Worm (Caenorhabditis elegans): ENCODE results near the gene twk-25.

twk-25 gene

ce11 chrIV:11467413-11467812 lies 37.1 kb upstream of the twk-25 start, which contains the start of gene C10C6.7:
Gene C10C6.7, minus strand, starts transcription at chrIV:11467513.
- no peak for TF ChIP-seq unc-62 (GFP tag; optimal IDR thresholded peaks at IDR 0.05)
- no peak for TF ChIP-seq elt-2 (tag; optimal IDR thresholded peaks at IDR 0.05)
- TF ChIP-seq zag-1 (tag; optimal IDR thresholded peaks at IDR 0.05): no peak
- no peak for TF ChIP-seq efl-3 (GFP tag; optimal IDR thresholded peaks at IDR 0.05)
- TF ChIP-seq pax-3 (tag; optimal IDR thresholded peaks at IDR 0.05): no peak
- no peak for TF ChIP-seq mep-1 (tag; optimal IDR thresholded peaks at IDR 0.05)
- no peak for TF ChIP-seq hpl-2 (GFP tag; optimal IDR thresholded peaks at IDR 0.05)
- TF ChIP-seq ztf-11 (tag; optimal IDR thresholded peaks at IDR 0.05): no peak
- TF ChIP-seq tlp-1 (tag; optimal IDR thresholded peaks at IDR 0.05): no peak
- TF ChIP-seq ceh-90 (tag; optimal IDR thresholded peaks at IDR 0.05): no peak
- TF ChIP-seq fkh-8 (tag; optimal IDR thresholded peaks at IDR 0.05): no peak
- no peak for TF ChIP-seq rnt-1 (tag; optimal IDR thresholded peaks at IDR 0.05)
- TF ChIP-seq sptf-1 (tag; optimal IDR thresholded peaks at IDR 0.05): no peak

DNA sequence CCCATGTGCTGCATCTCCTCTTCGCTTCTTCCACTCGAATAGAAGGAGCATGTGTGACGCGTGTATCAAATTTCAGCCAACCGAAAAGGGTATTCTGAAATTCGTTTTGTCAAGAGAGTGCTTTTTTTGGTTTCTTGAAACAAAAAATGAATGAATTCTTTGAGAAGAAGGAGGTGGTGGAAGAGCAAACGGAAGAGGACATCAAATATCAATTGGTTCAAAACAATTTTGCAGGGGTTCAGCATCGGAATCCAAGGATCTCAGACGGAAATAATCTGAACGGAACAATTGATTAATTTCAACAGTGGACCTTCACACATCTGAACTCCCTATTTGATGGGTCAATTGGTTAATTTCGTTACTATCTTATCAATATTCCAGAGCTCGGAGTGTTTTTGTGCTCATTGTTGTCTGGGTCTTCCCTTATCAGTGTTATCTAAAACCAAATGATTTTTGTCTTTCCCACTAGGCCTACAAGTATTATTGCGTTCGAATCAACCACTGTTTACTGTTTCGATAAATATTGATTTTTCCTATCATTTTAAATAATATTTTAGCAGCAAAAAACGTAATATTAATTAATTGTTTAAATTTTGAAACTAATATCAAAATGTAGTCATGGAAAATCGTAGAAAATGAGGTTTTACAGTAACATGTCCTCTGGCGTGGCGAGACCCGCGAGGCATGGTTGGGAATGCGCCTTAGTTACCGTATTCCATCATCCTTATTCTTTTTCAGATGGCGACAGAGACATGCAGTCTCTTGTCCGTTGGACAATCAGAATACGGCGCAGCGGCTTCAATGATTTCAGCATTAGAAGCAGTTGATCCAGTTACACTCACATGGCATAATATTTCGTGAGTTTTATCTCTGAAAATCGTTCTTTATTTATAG lies 34.6 kb upstream of the twk-25 start, which contains the start of the genes C10C6.13 and wht-2:
TSS of gene C10C6.13 (minus strand) at position 51 of the 894 bp plus-strand sequence.
TSS of gene wht-2 (plus strand) at position 739 of the 894 bp plus-strand sequence.
- TF ChIP-seq elt-2 (tag; optimal IDR thresholded peaks at IDR 0.05) (peak; percentile 53), ceh-82 (tag; optimal IDR thresholded peaks at IDR 0.05) (no peak)

- no peak for TF ChIP-seq efl-1 (optimal IDR thresholded peaks at IDR 0.05)
- peak in 1 of 2 experiments; percentile 51 for TF ChIP-seq efl-1 (GFP tag; optimal IDR thresholded peaks at IDR 0.05 in 1 of 2)
- no peak for TF ChIP-seq nhr-84 (tag; optimal IDR thresholded peaks at IDR 0.05)
- no peak for TF ChIP-seq C34B4.2 (tag; optimal IDR thresholded peaks at IDR 0.05)
- no peak for TF ChIP-seq ces-1 (GFP tag; optimal IDR thresholded peaks at IDR 0.05)
These were observed 32.5 kb upstream of the twk-25 start for ce11 chrIV:11472023-11472422.

DNA sequence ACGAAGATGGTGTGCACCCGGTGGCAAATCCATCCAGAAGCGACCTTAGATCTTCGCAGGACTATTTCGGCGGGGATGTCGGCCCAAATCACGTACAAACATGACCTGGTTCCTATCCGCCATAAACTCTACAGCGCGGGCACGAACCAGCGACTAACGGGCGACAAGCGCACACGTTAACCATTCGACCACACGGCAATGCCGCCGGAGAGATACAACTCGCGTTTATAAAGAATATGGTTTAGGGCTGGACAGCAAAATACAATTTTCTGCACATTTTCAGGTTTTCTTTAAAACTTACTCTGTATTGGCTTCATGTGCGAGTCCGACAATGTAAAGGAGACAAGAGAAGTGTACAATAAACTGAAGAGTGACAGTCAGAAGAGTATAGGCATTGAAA lies 30.4 kb upstream of the twk-25 start:
- peak in 1 of 6 experiments; percentile 40 for TF ChIP-seq elt-3 (tag; optimal IDR thresholded peaks at IDR 0.05)
- TF ChIP-seq pqm-1 (tag; optimal IDR thresholded peaks at IDR 0.05): no peak
- no peak for TF ChIP-seq lin-15B (tag; optimal IDR thresholded peaks at IDR 0.05)
- TF ChIP-seq C16A3.4 (tag; optimal IDR thresholded peaks at IDR 0.05): peak; percentile 83
- TF ChIP-seq dsc-1 (tag; optimal IDR thresholded peaks at IDR 0.05): peak; percentile 62
- no peak for TF ChIP-seq unc-30 (tag; optimal IDR thresholded peaks at IDR 0.05)
- no peak for TF ChIP-seq ces-1 (GFP tag; optimal IDR thresholded peaks at IDR 0.05)
- peak; percentile 74 for TF ChIP-seq nhr-90 (tag; optimal IDR thresholded peaks at IDR 0.05; ENCODE audit: poor library complexity)
- TF ChIP-seq sox-4 (tag; optimal IDR thresholded peaks at IDR 0.05): no peak
- TF ChIP-seq nhr-71 (tag; optimal IDR thresholded peaks at IDR 0.05): peak; percentile 76
- TF ChIP-seq nhr-84 (tag; optimal IDR thresholded peaks at IDR 0.05): no peak
- TF ChIP-seq mab-9 (GFP tag; IDR thresholded peaks at IDR 0.05): no peak
- peak; percentile 57 to 70 for TF ChIP-seq lsy-2 (tag; optimal IDR thresholded peaks at IDR 0.05)
- TF ChIP-seq jun-1 (tag; optimal IDR thresholded peaks at IDR 0.05): peak; percentile 34
- TF ChIP-seq nhr-19 (GFP tag; conservative IDR thresholded peaks at IDR 0.05): peak; percentile 53
- TF ChIP-seq vab-15 (tag; optimal IDR thresholded peaks at IDR 0.05): peak; percentile 80
- TF ChIP-seq egl-27 (tag; optimal IDR thresholded peaks at IDR 0.05): no peak
- peak; percentile 63 for TF ChIP-seq lin-14 (GFP tag; optimal IDR thresholded peaks at IDR 0.05)
- no peak for TF ChIP-seq nhr-237 (tag; optimal IDR thresholded peaks at IDR 0.05)
- TF ChIP-seq unc-98 (GFP tag; IDR thresholded peaks at IDR 0.05): no peak; the same call in 1 of the 2 replicates
- peak; percentile 80 for TF ChIP-seq mep-1 (tag; optimal IDR thresholded peaks at IDR 0.05)
- no peak for TF ChIP-seq ceh-63 (GFP tag; optimal IDR thresholded peaks at IDR 0.05)
- TF ChIP-seq unc-86 (tag; optimal IDR thresholded peaks at IDR 0.05): peak; percentile 43
- TF ChIP-seq blmp-1 (tag; optimal IDR thresholded peaks at IDR 0.05): peak; percentile 21
- peak; percentile 46 for TF ChIP-seq tbx-2 (tag; optimal IDR thresholded peaks at IDR 0.05)
- no peak for TF ChIP-seq fkh-4 (tag; optimal IDR thresholded peaks at IDR 0.05; ENCODE audit: borderline replicate concordance)
- no peak for TF ChIP-seq mef-2 (tag; optimal IDR thresholded peaks at IDR 0.05)
- TF ChIP-seq fkh-10 (GFP tag; optimal IDR thresholded peaks at IDR 0.05): no peak
- TF ChIP-seq nhr-47 (tag; optimal IDR thresholded peaks at IDR 0.05): peak; percentile 78
- peak; percentile 59 for TF ChIP-seq ama-1 (optimal IDR thresholded peaks at IDR 0.05)

Data from whole organism, L1 larva.